Worm (Caenorhabditis elegans) whole organism, young adult: ENCODE results near the gene B0348.2.

Experiments used
- egl-44 ChIP-seq: fragments of 200-800 bp; sonication (Bioruptor generic); IDR thresholded peaks from 2 replicates; pipeline ENCODE4 v1.3.6; 2022; ENCODE audit warnings: missing genetic modification reagents, missing genetic modification characterization, missing compliant biosample characterization
- pha-4 ChIP-seq: fragments of 150-350 bp; sonication (generic microtip); optimal IDR thresholded peaks from 2 replicates; lab custom pipeline; 2014; ENCODE audit warnings: missing biosample characterization, missing genetic modification reagents, missing genetic modification characterization
- snpc-1.3 ChIP-seq: sonication (generic microtip); optimal IDR thresholded peaks from 2 replicates; lab custom pipeline; 2017; ENCODE audit warnings: missing genetic modification characterization, mild to moderate bottlenecking, missing compliant biosample characterization, antibody characterized with exemption, moderate library complexity, missing genotype, missing genetic modification reagents; ENCODE audit not compliant: insufficient read depth
- snpc-3.4 ChIP-seq: sonication (generic microtip); optimal IDR thresholded peaks from 2 replicates; lab custom pipeline; 2017; ENCODE audit warnings: missing genetic modification characterization, mild to moderate bottlenecking, missing compliant biosample characterization, antibody characterized with exemption, moderate library complexity, missing genotype, missing genetic modification reagents

DNA sequence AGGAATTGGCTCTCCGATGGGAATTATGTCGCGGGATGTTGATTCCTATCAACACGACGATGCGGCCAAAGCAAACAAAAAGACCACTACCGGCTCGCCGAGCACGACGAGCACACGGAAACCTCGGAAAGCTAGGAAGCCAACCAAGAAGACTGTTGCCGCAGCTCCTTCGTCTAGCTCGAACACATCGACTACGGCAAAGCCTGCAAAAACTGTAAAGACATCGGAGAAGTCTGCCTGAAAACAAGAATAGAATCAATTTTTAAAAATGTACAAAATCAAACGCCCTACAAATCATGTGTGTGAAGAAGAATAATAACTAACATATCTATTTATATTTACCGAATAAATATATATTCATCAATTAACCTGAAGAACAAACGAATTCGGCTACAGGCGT, 38.8 kb upstream of the B0348.2 start:
- TF ChIP-seq snpc-1.3 (tag; lab: Kevin White, UChicago) (peak; percentile 66), pha-4 (tag; lab: Kevin White, UChicago) (no peak), egl-44 (no peak), snpc-3.4 (tag; lab: Kevin White, UChicago) (peak; percentile 54)
